Worm (Caenorhabditis elegans): ENCODE data around the gene sup-36.

Gene sup-36

DNA sequence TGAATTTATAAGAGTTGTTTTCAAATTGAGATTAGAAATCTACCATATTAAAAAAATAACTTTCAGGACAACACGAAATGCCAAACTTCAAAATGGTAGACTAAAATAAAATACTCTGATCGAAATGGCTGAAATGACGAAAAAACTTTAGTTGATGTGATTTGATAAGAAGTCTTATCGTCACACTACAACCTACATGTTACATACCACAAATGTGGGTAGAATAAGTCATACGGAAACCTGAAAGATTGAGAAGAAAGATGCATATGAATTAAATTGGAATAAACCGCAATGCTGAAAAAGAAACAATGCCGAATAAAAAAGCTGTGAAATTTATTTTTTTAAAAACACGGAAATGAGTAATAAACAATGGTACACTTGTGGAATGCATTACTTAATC, 5.6 kb downstream of the sup-36 start:
- TF ChIP-seq skn-1 (tag; optimal IDR thresholded peaks at IDR 0.05): no peak
- no peak for TF ChIP-seq saeg-2 (GFP tag; IDR thresholded peaks at IDR 0.05)
- no peak for TF ChIP-seq mes-2 (tag; optimal IDR thresholded peaks at IDR 0.05; ENCODE audit: poor library complexity, severe bottlenecking)
- no peak for TF ChIP-seq hmg-1.1 (GFP tag; IDR thresholded peaks at IDR 0.05)
- TF ChIP-seq F37D6.2 (tag; optimal IDR thresholded peaks at IDR 0.05): no peak
- TF ChIP-seq mxl-3 (GFP tag; optimal IDR thresholded peaks at IDR 0.05): no peak
- no peak for TF ChIP-seq mdt-29 (GFP tag; IDR thresholded peaks at IDR 0.05)
- TF ChIP-seq egl-43 (GFP tag; IDR thresholded peaks at IDR 0.05): no peak
- TF ChIP-seq mxl-2 (GFP tag; conservative IDR thresholded peaks at IDR 0.05): no peak
- no peak for TF ChIP-seq vab-7 (GFP tag; IDR thresholded peaks at IDR 0.05)
- no peak for TF ChIP-seq daf-8 (GFP tag; IDR thresholded peaks at IDR 0.05)
- TF ChIP-seq daf-12 (tag; optimal IDR thresholded peaks at IDR 0.05): no peak
- TF ChIP-seq nhr-25 (tag; optimal IDR thresholded peaks at IDR 0.05; ENCODE audit: borderline replicate concordance, insufficient read depth): no peak
- peak; percentile 99 for TF ChIP-seq nhr-28 (tag; optimal IDR thresholded peaks at IDR 0.05)
- TF ChIP-seq hif-1 (tag; optimal IDR thresholded peaks at IDR 0.05): no peak
- TF ChIP-seq madf-9 (GFP tag; conservative IDR thresholded peaks at IDR 0.05): no peak
- no peak for TF ChIP-seq lin-38 (GFP tag; IDR thresholded peaks at IDR 0.05)
- peak; percentile 18 for TF ChIP-seq pqm-1 (tag; optimal IDR thresholded peaks at IDR 0.05)
- no peak for TF ChIP-seq F49E8.2 (tag; optimal IDR thresholded peaks at IDR 0.05; ENCODE audit: borderline replicate concordance)
- TF ChIP-seq gei-8 (GFP tag; optimal IDR thresholded peaks at IDR 0.05): no peak
- TF ChIP-seq unc-62 (GFP tag; optimal IDR thresholded peaks at IDR 0.05 in 1 of 2): peak in 1 of 2 experiments; percentile 50
- TF ChIP-seq unc-62 (tag; optimal IDR thresholded peaks at IDR 0.05): no peak
- TF ChIP-seq fos-1 (tag; optimal IDR thresholded peaks at IDR 0.05): no peak
- no peak for TF ChIP-seq lin-39 (tag; optimal IDR thresholded peaks at IDR 0.05)
- no peak for TF ChIP-seq tag-97 (GFP tag; IDR thresholded peaks at IDR 0.05)
- TF ChIP-seq unc-39 (tag; optimal IDR thresholded peaks at IDR 0.05): no peak
- no peak for TF ChIP-seq madf-5 (GFP tag; IDR thresholded peaks at IDR 0.05)
- TF ChIP-seq daf-16 (GFP tag; optimal IDR thresholded peaks at IDR 0.05): no peak
- peak; percentile 3 for TF ChIP-seq daf-16 (tag; optimal IDR thresholded peaks at IDR 0.05)
- no peak for TF ChIP-seq sdz-12 (GFP tag; optimal IDR thresholded peaks at IDR 0.05)
- TF ChIP-seq aha-1 (tag): peak; percentile 77
- TF ChIP-seq nhr-42 (GFP tag; IDR thresholded peaks at IDR 0.05): no peak
- no peak for TF ChIP-seq attf-4 (tag; optimal IDR thresholded peaks at IDR 0.05)
- no peak for TF ChIP-seq snpc-4 (tag; optimal IDR thresholded peaks at IDR 0.05)
- TF ChIP-seq ceh-62 (tag; optimal IDR thresholded peaks at IDR 0.05): no peak
- no peak for TF ChIP-seq lir-3 (tag; optimal IDR thresholded peaks at IDR 0.05)
- no peak for TF ChIP-seq hlh-11 (tag; optimal IDR thresholded peaks at IDR 0.05)
- no peak for TF ChIP-seq nhr-6 (tag; optimal IDR thresholded peaks at IDR 0.05)
- TF ChIP-seq jun-1 (tag; optimal IDR thresholded peaks at IDR 0.05): no peak

DNA sequence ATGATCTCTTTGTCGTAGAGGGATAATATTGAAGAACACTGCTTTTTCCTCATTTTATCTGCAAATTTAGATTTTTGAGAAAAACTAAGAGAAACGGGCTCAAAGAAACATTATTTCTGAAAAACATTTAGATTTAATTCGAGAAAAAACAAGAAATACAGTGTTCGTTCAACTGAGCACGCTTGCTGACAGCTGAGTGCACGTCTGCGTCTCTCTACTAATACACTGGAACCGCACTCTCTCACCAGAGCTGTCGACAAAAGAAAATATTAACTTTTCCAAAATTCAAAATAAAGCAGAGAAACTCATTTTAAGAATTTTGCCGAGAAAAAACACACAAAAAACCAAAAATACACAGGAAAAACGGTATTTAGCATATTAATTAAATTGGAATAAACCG, 11.8 kb downstream of the sup-36 start, which contains the start of gene drh-1:
Gene drh-1 (minus strand): TSS at position 58 of the 400 bp plus-strand sequence.
- TF ChIP-seq dve-1 (tag; optimal IDR thresholded peaks at IDR 0.05; ENCODE audit: insufficient read depth) (peak; percentile 44), lin-38 (GFP tag; IDR thresholded peaks at IDR 0.05) (peak; percentile 68), lsy-2 (tag; optimal IDR thresholded peaks at IDR 0.05) (peak in 1 of 2 experiments; percentile 65), unc-130 (GFP tag; optimal IDR thresholded peaks at IDR 0.05) (no peak), snpc-1.2 (GFP tag; IDR thresholded peaks at IDR 0.05) (peak; percentile 73), daf-16 (GFP tag; optimal IDR thresholded peaks at IDR 0.05) (no peak), daf-16 (tag; optimal IDR thresholded peaks at IDR 0.05) (peak; percentile 22), tra-1 (GFP tag; IDR thresholded peaks at IDR 0.05) (no peak), mes-2 (tag; optimal IDR thresholded peaks at IDR 0.05; ENCODE audit: poor library complexity, severe bottlenecking) (peak; percentile 46), nhr-6 (tag; optimal IDR thresholded peaks at IDR 0.05) (peak; percentile 18)

All from whole organism, L4 larva.